Worm (Caenorhabditis elegans) whole organism, L3 larva: ENCODE data around the gene bath-45.

ENCODE experiments used
- R02D3.7 ChIP-seq: fragments of 150-350 bp; optimal IDR thresholded peaks from 2 replicates; lab custom pipeline; 2014; ENCODE audit warnings: missing biosample characterization, missing genetic modification characterization
- ZK546.5 ChIP-seq: sonication (generic microtip); optimal IDR thresholded peaks from 2 replicates; lab custom pipeline; 2017; ENCODE audit warnings: missing biosample characterization, missing genetic modification characterization
- aly-2 ChIP-seq: fragments of 150-350 bp; optimal IDR thresholded peaks from 2 replicates; lab custom pipeline; 2014; ENCODE audit warnings: missing biosample characterization, missing genetic modification characterization
- ceh-16 ChIP-seq: sonication (generic microtip); optimal IDR thresholded peaks from 2 replicates; lab custom pipeline; 2017; ENCODE audit warnings: missing biosample characterization, missing genetic modification characterization
- ceh-28 ChIP-seq: fragments of 150-350 bp; optimal IDR thresholded peaks from 2 replicates; lab custom pipeline; 2014; ENCODE audit warnings: missing biosample characterization, missing genetic modification reagents, missing genetic modification characterization
- ceh-82 ChIP-seq: fragments of 150-350 bp; optimal IDR thresholded peaks from 2 replicates; lab custom pipeline; 2014; ENCODE audit warnings: missing biosample characterization, missing genetic modification characterization
- ceh-9 ChIP-seq: sonication (generic microtip); optimal IDR thresholded peaks from 2 replicates; lab custom pipeline; 2018; ENCODE audit warnings: missing biosample characterization, missing genetic modification characterization
- daf-12 ChIP-seq: fragments of 150-350 bp; optimal IDR thresholded peaks from 2 replicates; lab custom pipeline; 2014; ENCODE audit warnings: missing biosample characterization, missing genetic modification reagents, missing genetic modification characterization
- egl-27 ChIP-seq: sonication (generic microtip); optimal IDR thresholded peaks from 4 replicates; lab custom pipeline; 2017; ENCODE audit warnings: missing biosample characterization, missing genetic modification reagents, missing genetic modification characterization
- egl-5 ChIP-seq: fragments of 150-350 bp; optimal IDR thresholded peaks from 2 replicates; lab custom pipeline; 2017; ENCODE audit warnings: missing biosample characterization, missing genetic modification reagents, missing genetic modification characterization, inconsistent platforms
- elt-3 ChIP-seq, 3 experiments: fragments of 150-350 bp in 1 of 3; sonication (generic microtip) in 2 of 3; optimal IDR thresholded peaks; 2 replicates in 2 of 3; 4 replicates in 1 of 3; lab custom pipeline; 2014 to 2017; ENCODE audit warnings: missing biosample characterization in 3 of 3, missing genetic modification characterization in 3 of 3
- eor-1 ChIP-seq, 2 experiments: fragments of 150-350 bp; optimal IDR thresholded peaks; 2 replicates each; lab custom pipeline; 2014 to 2018; ENCODE audit warnings: missing biosample characterization in 2 of 2, missing genetic modification characterization in 2 of 2
- fkh-2 ChIP-seq: fragments of 150-350 bp; optimal IDR thresholded peaks from 2 replicates; lab custom pipeline; 2014; ENCODE audit warnings: missing biosample characterization, missing genetic modification reagents, missing genetic modification characterization
- hmg-11 ChIP-seq: sonication (generic microtip); optimal IDR thresholded peaks from 2 replicates; lab custom pipeline; 2016; ENCODE audit warnings: missing genetic modification characterization, missing compliant biosample characterization
- jun-1 ChIP-seq: fragments of 150-350 bp; optimal IDR thresholded peaks from 2 replicates; lab custom pipeline; 2014; ENCODE audit warnings: missing biosample characterization, missing genetic modification reagents, missing genetic modification characterization
- lin-15B ChIP-seq: fragments of 150-350 bp; optimal IDR thresholded peaks from 2 replicates; lab custom pipeline; 2014; ENCODE audit warnings: missing biosample characterization, missing genetic modification characterization
- lin-39 ChIP-seq: fragments of 150-350 bp; optimal IDR thresholded peaks from 2 replicates; lab custom pipeline; 2018; ENCODE audit warnings: missing biosample characterization, missing genetic modification reagents, missing genetic modification characterization
- lsy-12 ChIP-seq: sonication (generic microtip); optimal IDR thresholded peaks from 2 replicates; lab custom pipeline; 2016; ENCODE audit warnings: mild to moderate bottlenecking, missing genetic modification characterization, missing compliant biosample characterization
- mdl-1 ChIP-seq: fragments of 150-350 bp; optimal IDR thresholded peaks from 2 replicates; lab custom pipeline; 2014; ENCODE audit warnings: missing biosample characterization, missing genetic modification characterization
- mml-1 ChIP-seq: fragments of 150-350 bp; sonication (generic microtip); optimal IDR thresholded peaks from 3 replicates; lab custom pipeline; 2014; ENCODE audit warnings: missing biosample characterization, missing genetic modification characterization
- nhr-12 ChIP-seq: fragments of 150-350 bp; optimal IDR thresholded peaks from 2 replicates; lab custom pipeline; 2014; ENCODE audit warnings: missing biosample characterization, missing genetic modification characterization
- nhr-23 ChIP-seq: fragments of 150-350 bp; optimal IDR thresholded peaks from 2 replicates; lab custom pipeline; 2014; ENCODE audit warnings: missing biosample characterization, missing genetic modification reagents, missing genetic modification characterization
- nhr-237 ChIP-seq: fragments of 150-350 bp; optimal IDR thresholded peaks from 2 replicates; lab custom pipeline; 2014; ENCODE audit warnings: missing biosample characterization, missing genetic modification characterization
- nhr-25 ChIP-seq: sonication (generic microtip); optimal IDR thresholded peaks from 2 replicates; lab custom pipeline; 2017; ENCODE audit warnings: missing biosample characterization, missing genetic modification characterization
- nhr-28 ChIP-seq: fragments of 150-350 bp; optimal IDR thresholded peaks from 2 replicates; lab custom pipeline; 2014; ENCODE audit warnings: missing biosample characterization, missing genetic modification characterization
- nhr-43 ChIP-seq: sonication (generic microtip); optimal IDR thresholded peaks from 2 replicates; lab custom pipeline; 2016; ENCODE audit warnings: mild to moderate bottlenecking, missing genetic modification characterization, missing compliant biosample characterization; ENCODE audit not compliant: poor library complexity, severe bottlenecking
- nhr-67 ChIP-seq: fragments of 150-350 bp; optimal IDR thresholded peaks from 2 replicates; lab custom pipeline; 2014; ENCODE audit warnings: missing biosample characterization, missing genetic modification characterization
- nhr-76 ChIP-seq: fragments of 150-350 bp; sonication (generic microtip); optimal IDR thresholded peaks from 5 replicates; lab custom pipeline; 2014; ENCODE audit warnings: missing biosample characterization, missing genetic modification characterization
- nhr-77 ChIP-seq: fragments of 150-350 bp; optimal IDR thresholded peaks from 2 replicates; lab custom pipeline; 2014; ENCODE audit warnings: missing biosample characterization, missing genetic modification characterization
- pha-4 ChIP-seq: fragments of 150-350 bp; optimal IDR thresholded peaks from 2 replicates; lab custom pipeline; 2014; ENCODE audit warnings: missing biosample characterization, missing genetic modification reagents, missing genetic modification characterization
- pqm-1 ChIP-seq: fragments of 150-350 bp; optimal IDR thresholded peaks from 2 replicates; lab custom pipeline; 2017; ENCODE audit warnings: missing biosample characterization, missing genetic modification characterization, inconsistent platforms
- sea-2 ChIP-seq: fragments of 150-350 bp; sonication (generic microtip); optimal IDR thresholded peaks from 4 replicates; lab custom pipeline; 2014; ENCODE audit warnings: missing biosample characterization, missing genetic modification reagents, missing genetic modification characterization
- skn-1 ChIP-seq: fragments of 150-350 bp; optimal IDR thresholded peaks from 2 replicates; lab custom pipeline; 2014; ENCODE audit warnings: missing biosample characterization, missing genetic modification characterization
- snpc-4 ChIP-seq: fragments of 150-350 bp; optimal IDR thresholded peaks from 2 replicates; lab custom pipeline; 2014; ENCODE audit warnings: missing biosample characterization, missing genetic modification characterization
- unc-62 ChIP-seq: fragments of 150-350 bp; sonication (generic microtip); optimal IDR thresholded peaks from 4 replicates; lab custom pipeline; 2014; ENCODE audit warnings: missing biosample characterization, missing genetic modification reagents, missing genetic modification characterization
- zag-1 ChIP-seq: fragments of 150-350 bp; optimal IDR thresholded peaks from 2 replicates; lab custom pipeline; 2014; ENCODE audit warnings: missing biosample characterization, missing genetic modification characterization
- ztf-11 ChIP-seq: fragments of 150-350 bp; optimal IDR thresholded peaks from 2 replicates; lab custom pipeline; 2014; ENCODE audit warnings: missing biosample characterization, missing genetic modification characterization
- ztf-4 ChIP-seq: fragments of 150-350 bp; optimal IDR thresholded peaks from 2 replicates; lab custom pipeline; 2014; ENCODE audit warnings: missing biosample characterization, missing genetic modification characterization

Gene bath-45

ce11 chrII:13091123-13091522 lies 31.7 kb upstream of the bath-45 start, which contains the start of gene Y81G3A.4:
TSS of gene Y81G3A.4 (plus strand) at chrII:13091423.
- TF ChIP-seq hmg-11 (tag; lab: Kevin White, UChicago) (no peak), ZK546.5 (tag; lab: Kevin White, UChicago) (no peak), unc-62 (GFP tag; lab: Kevin White, UChicago) (no peak), jun-1 (no peak), ceh-9 (tag; lab: Kevin White, UChicago) (no peak), egl-27 (tag; lab: Kevin White, UChicago) (no peak), aly-2 (no peak), nhr-43 (tag; lab: Kevin White, UChicago) (no peak), pha-4 (tag; lab: Kevin White, UChicago) (no peak), elt-3 (tag; optimal IDR thresholded peaks at IDR 0.05; lab: Kevin White, UChicago) (no peak), snpc-4 (tag; lab: Kevin White, UChicago) (no peak)

ce11 chrII:13091857-13092256 lies 31.0 kb upstream of the bath-45 start:
- TF ChIP-seq jun-1: no peak
- no peak for TF ChIP-seq sea-2
- TF ChIP-seq ceh-16 (tag; lab: Kevin White, UChicago): no peak
- TF ChIP-seq R02D3.7: no peak
- TF ChIP-seq ceh-9 (tag; lab: Kevin White, UChicago): no peak
- no peak for TF ChIP-seq ZK546.5 (tag; lab: Kevin White, UChicago)
- no peak for TF ChIP-seq nhr-12
- no peak for TF ChIP-seq nhr-28 (tag; lab: Kevin White, UChicago)
- TF ChIP-seq mml-1 (tag; lab: Kevin White, UChicago): no peak
- TF ChIP-seq, all 47 proteins: peak for 0

- TF ChIP-seq mdl-1 (tag; lab: Kevin White, UChicago) (no peak), nhr-237 (tag; lab: Kevin White, UChicago) (no peak), zag-1 (tag; lab: Kevin White, UChicago) (no peak), ceh-16 (tag; lab: Kevin White, UChicago) (no peak), ceh-82 (no peak), nhr-43 (tag; lab: Kevin White, UChicago) (no peak), nhr-25 (no peak), ceh-28 (tag; lab: Kevin White, UChicago) (no peak)
- TF ChIP-seq, all 47 proteins: peak for 0
These were observed 26.5 kb upstream of the bath-45 start for ce11 chrII:13096345-13096744.

- no peak for TF ChIP-seq elt-3 (tag; optimal IDR thresholded peaks at IDR 0.05; lab: Kevin White, UChicago)
- no peak for TF ChIP-seq lin-39 (tag; lab: Kevin White, UChicago)
These were observed 24.6 kb upstream of the bath-45 start, which contains the start of gene col-86 for ce11 chrII:13098175-13098574. TSS of gene col-86 (minus strand) at chrII:13098275.

ce11 chrII:13107719-13108118 lies 15.1 kb upstream of the bath-45 start, which contains the start of gene pqn-32:
TSS of gene pqn-32 (plus strand) at chrII:13108019.
- TF ChIP-seq sea-2 (no peak), daf-12 (tag; lab: Kevin White, UChicago) (no peak)
- TF ChIP-seq, all 47 proteins: peak for 0

- TF ChIP-seq fkh-2 (no peak), nhr-25 (no peak), ZK546.5 (tag; lab: Kevin White, UChicago) (no peak), nhr-76 (tag; lab: Kevin White, UChicago) (no peak), nhr-12 (no peak), R02D3.7 (no peak)
These were observed 6.1 kb upstream of the bath-45 start, which contains the start of gene rict-1 for ce11 chrII:13116710-13117109. TSS of gene rict-1 (minus strand) at chrII:13116810.

ce11 chrII:13117135-13117534 lies 5.7 kb upstream of the bath-45 start, which contains the start of gene gfm-1:
TSS of gene gfm-1 (plus strand) at chrII:13117483.
- TF ChIP-seq nhr-77 (no peak), unc-62 (GFP tag; lab: Kevin White, UChicago) (no peak), nhr-23 (tag; lab: Kevin White, UChicago) (peak; percentile 69), nhr-43 (tag; lab: Kevin White, UChicago) (peak; percentile 89), ztf-4 (tag; lab: Kevin White, UChicago) (no peak), lsy-12 (tag; lab: Kevin White, UChicago) (no peak), lin-39 (tag; lab: Kevin White, UChicago) (no peak), ztf-11 (tag; lab: Kevin White, UChicago) (no peak), lin-15B (tag; lab: Kevin White, UChicago) (peak; percentile 84), fkh-2 (no peak), pqm-1 (no peak), nhr-12 (no peak), eor-1 (tag; optimal IDR thresholded peaks at IDR 0.05; lab: Kevin White, UChicago) (no peak), ZK546.5 (tag; lab: Kevin White, UChicago) (no peak), jun-1 (no peak), R02D3.7 (no peak), sea-2 (no peak), mdl-1 (tag; lab: Kevin White, UChicago) (no peak), nhr-237 (tag; lab: Kevin White, UChicago) (no peak), daf-12 (tag; lab: Kevin White, UChicago) (no peak), hmg-11 (tag; lab: Kevin White, UChicago) (peak; percentile 52), nhr-67 (tag; lab: Kevin White, UChicago) (no peak), nhr-25 (no peak), mml-1 (tag; lab: Kevin White, UChicago) (no peak), ceh-28 (tag; lab: Kevin White, UChicago) (no peak), skn-1 (tag; lab: Kevin White, UChicago) (no peak), pha-4 (tag; lab: Kevin White, UChicago) (no peak), egl-5 (tag; lab: Kevin White, UChicago) (peak; percentile 33), ceh-16 (tag; lab: Kevin White, UChicago) (no peak)
